Worm (Caenorhabditis elegans) whole organism, young adult: ENCODE data around the gene cpna-4.

ENCODE experiments used
- C06A6.2 ChIP-seq: fragments of 200-800 bp; sonication (Bioruptor generic); conservative IDR thresholded peaks from 2 replicates; pipeline ENCODE4 v1.3.6; 2022; ENCODE audit warnings: missing genetic modification characterization, missing compliant biosample characterization
- F55B11.4 ChIP-seq: sonication (generic microtip); optimal IDR thresholded peaks from 2 replicates; lab custom pipeline; 2016; ENCODE audit warnings: missing compliant biosample characterization, missing genetic modification characterization, borderline replicate concordance; ENCODE audit not compliant: insufficient read depth
- F57C9.4 ChIP-seq: sonication (generic microtip); optimal IDR thresholded peaks from 2 replicates; lab custom pipeline; 2017; ENCODE audit warnings: mild to moderate bottlenecking, missing genetic modification characterization, missing compliant biosample characterization
- T07F8.4 ChIP-seq: sonication (generic microtip); optimal IDR thresholded peaks from 2 replicates; lab custom pipeline; 2016; ENCODE audit warnings: mild to moderate bottlenecking, missing genetic modification characterization, moderate library complexity, missing compliant biosample characterization
- Y53F4B.3 ChIP-seq: fragments of 200-800 bp; sonication (Bioruptor generic); IDR thresholded peaks from 2 replicates; pipeline ENCODE4 v1.3.6; 2022; ENCODE audit warnings: missing genetic modification reagents, missing genetic modification characterization, missing compliant biosample characterization
- Y67H2A.10 ChIP-seq: fragments of 200-800 bp; sonication (Bioruptor generic); conservative IDR thresholded peaks from 2 replicates; pipeline ENCODE4 v1.3.6; 2022; ENCODE audit warnings: missing genetic modification reagents, missing genetic modification characterization, missing compliant biosample characterization
- Y79H2A.3 ChIP-seq: fragments of 200-800 bp; sonication (Bioruptor generic); conservative IDR thresholded peaks from 2 replicates; pipeline ENCODE4 v1.3.6; 2022; ENCODE audit warnings: missing genetic modification reagents, missing genetic modification characterization, missing compliant biosample characterization
- ZK185.1 ChIP-seq: sonication (generic microtip); optimal IDR thresholded peaks from 2 replicates; lab custom pipeline; 2016; ENCODE audit warnings: mild to moderate bottlenecking, missing genetic modification characterization, missing compliant biosample characterization; ENCODE audit not compliant: poor library complexity, severe bottlenecking
- akir-1 ChIP-seq: fragments of 200-800 bp; sonication (Bioruptor generic); optimal IDR thresholded peaks from 2 replicates; lab custom pipeline; 2018; ENCODE audit warnings: mild to moderate bottlenecking, missing genetic modification characterization, moderate library complexity, missing compliant biosample characterization
- aptf-3 ChIP-seq: fragments of 200-800 bp; sonication (Bioruptor generic); IDR thresholded peaks from 2 replicates; pipeline ENCODE4 v1.3.6; 2022; ENCODE audit warnings: missing genetic modification characterization, missing compliant biosample characterization
- atf-7 ChIP-seq: sonication (generic microtip); optimal IDR thresholded peaks from 2 replicates; lab custom pipeline; 2017; ENCODE audit warnings: mild to moderate bottlenecking, missing genetic modification characterization, missing compliant biosample characterization
- attf-5 ChIP-seq: fragments of 200-800 bp; sonication (Bioruptor generic); optimal IDR thresholded peaks from 2 replicates; lab custom pipeline; 2018; ENCODE audit warnings: mild to moderate bottlenecking, missing genetic modification characterization, missing compliant biosample characterization
- attf-6 ChIP-seq: fragments of 200-800 bp; sonication (Bioruptor generic); IDR thresholded peaks from 2 replicates; pipeline ENCODE4 v1.3.6; 2022; ENCODE audit warnings: missing genetic modification reagents, missing genetic modification characterization, missing compliant biosample characterization
- bed-1 ChIP-seq: fragments of 200-800 bp; sonication (Bioruptor generic); IDR thresholded peaks from 2 replicates; pipeline ENCODE4 v1.3.6; 2022; ENCODE audit warnings: missing genetic modification reagents, missing genetic modification characterization, missing compliant biosample characterization
- bed-2 ChIP-seq: fragments of 200-800 bp; sonication (Bioruptor generic); IDR thresholded peaks from 2 replicates; pipeline ENCODE4 v1.3.6; 2022; ENCODE audit warnings: missing genetic modification reagents, missing genetic modification characterization, missing compliant biosample characterization
- cebp-1 ChIP-seq, 2 experiments: fragments of 200-800 bp in 1 of 2; sonication (Bioruptor generic) in 1 of 2; sonication (generic microtip) in 1 of 2; IDR thresholded peaks in 1 of 2; optimal IDR thresholded peaks in 1 of 2; 2 replicates each; pipeline versions ENCODE4 v1.3.6 to Lab custom; 2017 to 2022; ENCODE audit warnings: missing compliant biosample characterization in 2 of 2, missing genetic modification characterization in 2 of 2, mild to moderate bottlenecking in 1 of 2, missing genetic modification reagents in 1 of 2, moderate library complexity in 1 of 2
- die-1 ChIP-seq: sonication (generic microtip); optimal IDR thresholded peaks from 2 replicates; lab custom pipeline; 2016; ENCODE audit warnings: missing genotype, mild to moderate bottlenecking, missing genetic modification characterization, missing compliant biosample characterization
- dpff-1 ChIP-seq: sonication (generic microtip); optimal IDR thresholded peaks from 2 replicates; lab custom pipeline; 2017; ENCODE audit warnings: mild to moderate bottlenecking, missing genetic modification characterization, missing compliant biosample characterization
- hlh-26 ChIP-seq: fragments of 200-800 bp; sonication (Bioruptor generic); conservative IDR thresholded peaks from 2 replicates; pipeline ENCODE4 v1.3.6; 2022; ENCODE audit warnings: missing genetic modification reagents, missing genetic modification characterization, missing compliant biosample characterization
- lag-1 ChIP-seq: fragments of 200-800 bp; sonication (Bioruptor generic); IDR thresholded peaks from 2 replicates; pipeline ENCODE4 v1.3.6; 2022; ENCODE audit warnings: missing genetic modification reagents, missing genetic modification characterization, missing compliant biosample characterization
- let-526 ChIP-seq: fragments of 200-800 bp; sonication (Bioruptor generic); IDR thresholded peaks from 2 replicates; pipeline ENCODE4 v1.3.6; 2022; ENCODE audit warnings: missing genetic modification reagents, missing genetic modification characterization, missing compliant biosample characterization
- lin-26 ChIP-seq: fragments of 200-800 bp; sonication (Bioruptor generic); IDR thresholded peaks from 2 replicates; pipeline ENCODE4 v1.3.6; 2022; ENCODE audit warnings: missing genetic modification reagents, missing genetic modification characterization, missing compliant biosample characterization
- lsl-1 ChIP-seq: fragments of 200-800 bp; sonication (Bioruptor generic); optimal IDR thresholded peaks from 2 replicates; lab custom pipeline; 2018; ENCODE audit warnings: mild to moderate bottlenecking, missing genetic modification characterization, moderate library complexity, missing compliant biosample characterization
- madf-10 ChIP-seq: sonication (generic microtip); optimal IDR thresholded peaks from 2 replicates; lab custom pipeline; 2016; ENCODE audit warnings: mild to moderate bottlenecking, missing genetic modification characterization, missing compliant biosample characterization
- madf-8 ChIP-seq: fragments of 200-800 bp; sonication (Bioruptor generic); conservative IDR thresholded peaks from 2 replicates; pipeline ENCODE4 v1.3.6; 2022; ENCODE audit warnings: missing genetic modification reagents, missing genetic modification characterization, missing compliant biosample characterization
- nfyb-1 ChIP-seq: fragments of 200-800 bp; sonication (Bioruptor generic); IDR thresholded peaks from 2 replicates; pipeline ENCODE4 v1.3.6; 2022; ENCODE audit warnings: missing genetic modification reagents, missing genetic modification characterization, missing compliant biosample characterization
- nhr-120 ChIP-seq: fragments of 200-800 bp; sonication (Bioruptor generic); IDR thresholded peaks from 2 replicates; pipeline ENCODE4 v1.3.6; 2022; ENCODE audit warnings: missing genetic modification characterization, missing compliant biosample characterization
- nhr-179 ChIP-seq: sonication (generic microtip); optimal IDR thresholded peaks from 2 replicates; lab custom pipeline; 2016; ENCODE audit warnings: mild to moderate bottlenecking, missing genetic modification characterization, missing compliant biosample characterization
- nhr-80 ChIP-seq: sonication (generic microtip); optimal IDR thresholded peaks from 2 replicates; lab custom pipeline; 2016; ENCODE audit warnings: missing genetic modification characterization, missing compliant biosample characterization
- nhr-90 ChIP-seq: sonication (generic microtip); optimal IDR thresholded peaks from 2 replicates; lab custom pipeline; 2016; ENCODE audit warnings: missing genotype, mild to moderate bottlenecking, missing genetic modification characterization, missing compliant biosample characterization
- pbrm-1 ChIP-seq: fragments of 200-800 bp; sonication (Bioruptor generic); IDR thresholded peaks from 2 replicates; pipeline ENCODE4 v1.3.6; 2022; ENCODE audit warnings: missing genetic modification reagents, missing genetic modification characterization, missing compliant biosample characterization
- rcor-1 ChIP-seq: fragments of 200-800 bp; sonication (Bioruptor generic); IDR thresholded peaks from 2 replicates; pipeline ENCODE4 v1.3.6; 2022; ENCODE audit warnings: missing genetic modification reagents, missing genetic modification characterization, missing compliant biosample characterization
- rec-8 ChIP-seq, 2 experiments: sonication (generic microtip); optimal IDR thresholded peaks; 2 replicates each; lab custom pipeline; 2016; ENCODE audit warnings: mild to moderate bottlenecking in 2 of 2, missing genetic modification characterization in 2 of 2, missing genetic modification reagents in 2 of 2, missing genotype in 2 of 2, missing biosample characterization in 1 of 2, missing compliant biosample characterization in 1 of 2, moderate library complexity in 1 of 2
- repo-1 ChIP-seq: sonication (generic microtip); optimal IDR thresholded peaks from 2 replicates; lab custom pipeline; 2017; ENCODE audit warnings: mild to moderate bottlenecking, missing genetic modification characterization, missing compliant biosample characterization
- sdz-38 ChIP-seq: sonication (generic microtip); optimal IDR thresholded peaks from 2 replicates; lab custom pipeline; 2016; ENCODE audit warnings: missing genotype, missing genetic modification characterization, missing compliant biosample characterization
- snpc-1.1 ChIP-seq: sonication (generic microtip); optimal IDR thresholded peaks from 2 replicates; lab custom pipeline; 2017; ENCODE audit warnings: missing genetic modification characterization, mild to moderate bottlenecking, missing compliant biosample characterization, antibody characterized with exemption, moderate library complexity, missing genotype, missing genetic modification reagents; ENCODE audit not compliant: insufficient read depth
- somi-1 ChIP-seq: fragments of 200-800 bp; sonication (Bioruptor generic); optimal IDR thresholded peaks from 2 replicates; lab custom pipeline; 2018; ENCODE audit warnings: mild to moderate bottlenecking, missing genetic modification characterization, missing compliant biosample characterization
- unc-130 ChIP-seq: sonication (generic microtip); optimal IDR thresholded peaks from 2 replicates; lab custom pipeline; 2016; ENCODE audit warnings: missing genetic modification reagents, missing genetic modification characterization, missing compliant biosample characterization
- zim-3 ChIP-seq: sonication (generic microtip); optimal IDR thresholded peaks from 2 replicates; lab custom pipeline; 2017; ENCODE audit warnings: mild to moderate bottlenecking, missing genetic modification characterization, moderate library complexity, missing compliant biosample characterization
- ztf-25 ChIP-seq: fragments of 200-800 bp; sonication (Bioruptor generic); IDR thresholded peaks from 2 replicates; pipeline ENCODE4 v1.3.6; 2022; ENCODE audit warnings: missing genetic modification reagents, missing genetic modification characterization, missing compliant biosample characterization
- ztf-26 ChIP-seq: sonication (generic microtip); optimal IDR thresholded peaks from 2 replicates; lab custom pipeline; 2017; ENCODE audit warnings: missing genetic modification characterization, missing compliant biosample characterization

Gene cpna-4

DNA sequence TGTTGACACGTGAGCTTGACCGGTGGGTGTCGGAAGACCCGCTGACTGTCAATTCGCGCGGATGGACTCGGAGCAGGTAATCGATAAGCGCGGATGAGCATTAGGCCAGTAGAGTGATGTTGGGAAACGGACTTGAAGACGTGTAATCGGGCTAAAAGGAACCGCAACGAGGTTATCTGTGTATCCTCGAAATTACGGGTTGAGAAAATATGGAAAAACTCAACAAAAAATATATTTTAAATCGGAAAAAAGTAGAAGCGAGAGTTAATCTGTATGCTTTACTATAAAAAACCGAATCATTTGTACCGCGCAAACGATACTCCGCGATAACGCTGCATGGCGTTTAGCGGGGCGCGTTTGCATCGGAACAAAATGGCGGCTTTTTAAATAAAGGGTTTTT, 29.6 kb downstream of the cpna-4 start, which contains the start of gene Y73F8A.1159:
Y73F8A.1159 (minus strand) TSS at position 101 of the 400 bp plus-strand sequence.
- no peak for TF ChIP-seq madf-8 (GFP tag; lab: Robert Waterston, UW)
- TF ChIP-seq somi-1 (GFP tag; lab: Kevin White, UChicago), result no peak
- no peak for TF ChIP-seq nhr-120 (GFP tag; lab: Robert Waterston, UW)
- TF ChIP-seq F57C9.4, result no peak
- no peak for TF ChIP-seq ZK185.1 (tag; lab: Kevin White, UChicago)
- TF ChIP-seq rcor-1 (GFP tag; lab: Robert Waterston, UW), result no peak
- TF ChIP-seq pbrm-1 (GFP tag; lab: Robert Waterston, UW), result no peak
- TF ChIP-seq ztf-26, result no peak
- no peak for TF ChIP-seq unc-130 (GFP tag; lab: Kevin White, UChicago)
- no peak for TF ChIP-seq akir-1 (GFP tag; lab: Kevin White, UChicago)
- TF ChIP-seq snpc-1.1 (tag; lab: Kevin White, UChicago), result no peak
- TF ChIP-seq atf-7 (tag; lab: Kevin White, UChicago), result no peak
- no peak for TF ChIP-seq let-526 (GFP tag; lab: Robert Waterston, UW)
- no peak for TF ChIP-seq aptf-3 (GFP tag; lab: Robert Waterston, UW)
- TF ChIP-seq F55B11.4 (tag; lab: Kevin White, UChicago), result no peak
- no peak for TF ChIP-seq dpff-1 (tag; lab: Kevin White, UChicago)
- TF ChIP-seq hlh-26, result no peak
- TF ChIP-seq nhr-179 (tag; lab: Kevin White, UChicago), result no peak

DNA sequence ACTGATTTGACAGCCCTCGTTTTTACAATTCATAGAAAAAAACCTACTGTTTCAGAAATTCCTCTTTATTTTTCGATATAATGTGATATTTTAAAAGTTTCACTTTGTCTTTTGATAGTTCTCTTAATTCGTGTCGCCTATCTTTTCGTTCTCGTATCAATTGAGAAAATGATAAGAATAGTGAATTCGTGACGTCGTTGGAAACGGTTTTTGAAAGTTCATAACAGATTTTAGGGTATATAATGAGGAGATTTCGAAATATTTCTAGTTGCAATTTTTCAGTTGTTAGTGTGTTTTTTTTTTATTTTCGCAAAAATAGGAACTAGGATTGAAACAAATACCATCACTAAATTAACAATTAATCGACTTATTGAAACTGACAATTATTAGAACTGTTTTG, 30.2 kb downstream of the cpna-4 start:
- TF ChIP-seq Y67H2A.10 (GFP tag; lab: Robert Waterston, UW), result no peak
- no peak for TF ChIP-seq Y53F4B.3 (GFP tag; lab: Robert Waterston, UW)
- no peak for TF ChIP-seq ztf-25
- no peak for TF ChIP-seq zim-3
- TF ChIP-seq lag-1 (GFP tag; lab: Robert Waterston, UW), result no peak
- no peak for TF ChIP-seq bed-1
- no peak for TF ChIP-seq cebp-1 (GFP tag; IDR thresholded peaks at IDR 0.05; lab: Robert Waterston, UW)
- no peak for TF ChIP-seq cebp-1 (tag; optimal IDR thresholded peaks at IDR 0.05; lab: Kevin White, UChicago)
- no peak for TF ChIP-seq die-1 (tag; lab: Kevin White, UChicago)
- no peak for TF ChIP-seq T07F8.4
- TF ChIP-seq C06A6.2 (GFP tag; lab: Robert Waterston, UW), result no peak
- no peak for TF ChIP-seq atf-7 (tag; lab: Kevin White, UChicago)

ce11 chrIV:15393186-15393585, 31.8 kb downstream of the cpna-4 start:
- TF ChIP-seq rec-8 (tag; optimal IDR thresholded peaks at IDR 0.05; lab: Kevin White, UChicago) (no peak), nhr-90 (tag; lab: Kevin White, UChicago) (no peak), lin-26 (no peak), Y79H2A.3 (GFP tag; lab: Robert Waterston, UW) (no peak), lsl-1 (GFP tag; lab: Kevin White, UChicago) (no peak), nfyb-1 (GFP tag; lab: Robert Waterston, UW) (no peak), attf-6 (GFP tag; lab: Robert Waterston, UW) (no peak), attf-5 (no peak), sdz-38 (tag; lab: Kevin White, UChicago) (no peak), zim-3 (no peak), nhr-80 (tag; lab: Kevin White, UChicago) (peak; percentile 44), repo-1 (tag; lab: Kevin White, UChicago) (no peak), madf-10 (no peak), ztf-26 (no peak), bed-2 (GFP tag; lab: Robert Waterston, UW) (no peak), cebp-1 (GFP tag; IDR thresholded peaks at IDR 0.05; lab: Robert Waterston, UW) (no peak), cebp-1 (tag; optimal IDR thresholded peaks at IDR 0.05; lab: Kevin White, UChicago) (peak; percentile 38)
